Worm (Caenorhabditis elegans) whole organism, L4 larva: ENCODE measurements around the gene B0395.3.

ENCODE experiments used
- F44E2.7 ChIP-seq: fragments of 200-800 bp; sonication (Bioruptor generic); IDR thresholded peaks from 2 replicates; pipeline ENCODE4 v2.1.2; 2022; ENCODE audit warnings: missing genetic modification characterization, missing compliant biosample characterization
- aha-1 ChIP-seq: fragments of 150-350 bp; peaks from one replicate; lab custom pipeline; 2014; ENCODE audit warnings: missing biosample characterization, missing genetic modification characterization
- jun-1 ChIP-seq: fragments of 150-350 bp; optimal IDR thresholded peaks from 2 replicates; lab custom pipeline; 2014; ENCODE audit warnings: missing biosample characterization, missing genetic modification reagents, missing genetic modification characterization
- mdt-29 ChIP-seq: fragments of 200-800 bp; sonication (Bioruptor generic); IDR thresholded peaks from 2 replicates; pipeline ENCODE4 v1.3.6; 2022; ENCODE audit warnings: missing genetic modification reagents, missing genetic modification characterization, missing compliant biosample characterization
- mes-2 ChIP-seq: sonication (generic microtip); optimal IDR thresholded peaks from 2 replicates; lab custom pipeline; 2016; ENCODE audit warnings: missing genotype, mild to moderate bottlenecking, missing genetic modification characterization, missing compliant biosample characterization; ENCODE audit not compliant: poor library complexity, severe bottlenecking
- nhr-48 ChIP-seq: sonication (generic microtip); optimal IDR thresholded peaks from 2 replicates; lab custom pipeline; 2016; ENCODE audit warnings: mild to moderate bottlenecking, missing genetic modification characterization, missing compliant biosample characterization
- nhr-6 ChIP-seq: fragments of 150-350 bp; optimal IDR thresholded peaks from 2 replicates; lab custom pipeline; 2014; ENCODE audit warnings: missing biosample characterization, missing genetic modification characterization
- php-3 ChIP-seq: fragments of 200-800 bp; sonication (Bioruptor generic); IDR thresholded peaks from 2 replicates; pipeline ENCODE4 v1.3.6; 2022; ENCODE audit warnings: missing genetic modification reagents, missing genetic modification characterization, missing compliant biosample characterization
- pqm-1 ChIP-seq: sonication (generic microtip); optimal IDR thresholded peaks from 2 replicates; lab custom pipeline; 2017; ENCODE audit warnings: missing biosample characterization, missing genetic modification characterization
- saeg-2 ChIP-seq: fragments of 200-800 bp; sonication (Bioruptor generic); IDR thresholded peaks from 2 replicates; pipeline ENCODE4 v1.3.6; 2022; ENCODE audit warnings: missing genetic modification reagents, missing genetic modification characterization, missing compliant biosample characterization
- vab-7 ChIP-seq: fragments of 200-800 bp; sonication (Bioruptor generic); IDR thresholded peaks from 2 replicates; pipeline ENCODE4 v1.3.6; 2022; ENCODE audit warnings: missing genetic modification reagents, missing genetic modification characterization, missing compliant biosample characterization

Gene B0395.3

ce11 chrX:15988577-15988976 lies 51.5 kb downstream of the B0395.3 start:
- TF ChIP-seq mes-2 (tag; lab: Kevin White, UChicago) (no peak), php-3 (no peak), nhr-48 (tag; lab: Kevin White, UChicago) (no peak), jun-1 (no peak), F44E2.7 (GFP tag; lab: Robert Waterston, UW) (no peak), nhr-6 (tag; lab: Kevin White, UChicago) (no peak), vab-7 (no peak), mdt-29 (GFP tag; lab: Robert Waterston, UW) (no peak), pqm-1 (no peak), aha-1 (tag; lab: Kevin White, UChicago) (no peak), saeg-2 (GFP tag; lab: Robert Waterston, UW) (no peak)
